Fruit fly (Drosophila melanogaster) whole organism, embryonic: ENCODE data around the gene Hecw.

Experiments used
- CG4617 ChIP-seq: fragments of 200-800 bp; sonication (Bioruptor generic); optimal IDR thresholded peaks from 3 replicates; lab custom pipeline; 2016; ENCODE audit warnings: missing biosample characterization, missing genetic modification characterization, borderline replicate concordance
- MTF-1 ChIP-seq: fragments of 200-800 bp; sonication (Bioruptor generic); optimal IDR thresholded peaks from 2 replicates; lab custom pipeline; 2018; ENCODE audit warnings: missing biosample characterization, mild to moderate bottlenecking, missing genetic modification characterization, borderline replicate concordance
- repo ChIP-seq: fragments of 200-800 bp; sonication (Bioruptor generic); optimal IDR thresholded peaks from 2 replicates; lab custom pipeline; 2016; ENCODE audit warnings: missing biosample characterization, missing genetic modification characterization

DNA sequence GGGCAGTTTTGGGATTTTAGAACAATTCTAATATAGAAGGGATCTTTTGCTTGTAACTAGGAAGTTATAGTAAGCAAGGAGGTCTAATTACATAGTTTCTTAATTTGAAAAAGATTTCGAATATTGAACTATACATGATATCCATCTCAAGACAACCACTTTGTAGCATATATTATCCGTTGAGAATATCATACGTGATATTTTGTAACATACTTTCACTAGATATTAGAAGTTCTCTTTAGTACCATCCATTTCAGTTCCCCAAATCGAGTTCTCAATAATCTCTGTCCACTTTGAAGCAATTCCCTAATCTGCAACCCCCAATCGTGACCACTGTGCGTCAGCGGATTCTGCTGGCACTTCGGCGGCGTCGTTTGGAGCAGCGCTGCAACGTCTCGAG is 6.7 kb downstream of the Hecw start:
- no peak for TF ChIP-seq CG4617 (GFP tag; lab: Kevin White, UChicago)
- no peak for TF ChIP-seq repo (GFP tag; lab: Kevin White, UChicago)
- TF ChIP-seq MTF-1 (GFP tag; lab: Kevin White, UChicago) = no peak
